Fruit fly (Drosophila melanogaster): ENCODE results near the gene Lar.

Gene Lar

dm6 chr2L:19537779-19538456, 48.5 kb upstream of the Lar start, which contains the start of gene CG13082 (continued):
- TF ChIP-seq Hand (GFP tag; optimal IDR thresholded peaks at IDR 0.05) (no peak), wdn (GFP tag; IDR thresholded peaks at IDR 0.05) (no peak), CG12769 (tag; optimal IDR thresholded peaks at IDR 0.05) (no peak), CG17385 (GFP tag; optimal IDR thresholded peaks at IDR 0.05) (peak; percentile 45), Hmr (GFP tag; optimal IDR thresholded peaks at IDR 0.05) (no peak), Myb (GFP tag; optimal IDR thresholded peaks at IDR 0.05) (no peak), da (GFP tag; optimal IDR thresholded peaks at IDR 0.05) (no peak), gro (GFP tag; optimal IDR thresholded peaks at IDR 0.05) (no peak), Med (GFP tag) (peak; percentile 50), CG15011 (GFP tag; optimal IDR thresholded peaks at IDR 0.05) (no peak), CG4404 (GFP tag; IDR thresholded peaks at IDR 0.05) (no peak), CG30431 (GFP tag; optimal IDR thresholded peaks at IDR 0.05) (peak; percentile 27), CG11085 (GFP tag; IDR thresholded peaks at IDR 0.05) (no peak), crol (GFP tag; IDR thresholded peaks at IDR 0.05) (peak; percentile 65), CG16863 (GFP tag; optimal IDR thresholded peaks at IDR 0.05) (peak; percentile 54), CoRest (tag; optimal IDR thresholded peaks at IDR 0.05) (peak; percentile 61), CG6813 (GFP tag; optimal IDR thresholded peaks at IDR 0.05) (peak; percentile 3), trh (GFP tag; optimal IDR thresholded peaks at IDR 0.05) (no peak), CG8388 (GFP tag; optimal IDR thresholded peaks at IDR 0.05) (peak; percentile 69), slbo (GFP tag; IDR thresholded peaks at IDR 0.05) (no peak), zen (tag; optimal IDR thresholded peaks at IDR 0.05) (peak; percentile 33), CG18476 (GFP tag; optimal IDR thresholded peaks at IDR 0.05) (no peak), C15 (GFP tag; IDR thresholded peaks at IDR 0.05) (no peak), Lhr (GFP tag; optimal IDR thresholded peaks at IDR 0.05) (peak; percentile 44), CG17361 (GFP tag; IDR thresholded peaks at IDR 0.05) (peak; percentile 77), nom (GFP tag; optimal IDR thresholded peaks at IDR 0.05) (peak; percentile 53), Meics (GFP tag; optimal IDR thresholded peaks at IDR 0.05) (no peak), CG34224 (GFP tag; IDR thresholded peaks at IDR 0.05; ENCODE audit: partially characterized antibody) (no peak), CG43689 (GFP tag; IDR thresholded peaks at IDR 0.05) (no peak), CG10654 (GFP tag; optimal IDR thresholded peaks at IDR 0.05) (no peak), CG7963 (GFP tag; IDR thresholded peaks at IDR 0.05; ENCODE audit: partially characterized antibody) (no peak), sqz (GFP tag; optimal IDR thresholded peaks at IDR 0.05) (peak; percentile 18), Poxn (GFP tag; IDR thresholded peaks at IDR 0.05) (no peak), esg (GFP tag; conservative IDR thresholded peaks at IDR 0.05) (no peak), Bdp1 (GFP tag; optimal IDR thresholded peaks at IDR 0.05) (no peak), prd (optimal IDR thresholded peaks at IDR 0.05) (no peak), prd (GFP tag; IDR thresholded peaks at IDR 0.05) (peak; percentile 64; the same call in 2 of the 3 replicates), bigmax (GFP tag; optimal IDR thresholded peaks at IDR 0.05) (no peak), pum (GFP tag; optimal IDR thresholded peaks at IDR 0.05) (peak; percentile 37), dati (GFP tag; IDR thresholded peaks at IDR 0.05) (no peak), Mad (GFP tag; optimal IDR thresholded peaks at IDR 0.05) (peak; percentile 6), bbx (GFP tag; IDR thresholded peaks at IDR 0.05; ENCODE audit: partially characterized antibody) (no peak), chm (GFP tag; IDR thresholded peaks at IDR 0.05) (no peak), Kr (GFP tag; optimal IDR thresholded peaks at IDR 0.05) (no peak), sr (GFP tag; IDR thresholded peaks at IDR 0.05) (no peak), ro (GFP tag; IDR thresholded peaks at IDR 0.05) (no peak), dpn (GFP tag; optimal IDR thresholded peaks at IDR 0.05) (peak in 1 of 2 experiments; percentile 9), CG11247 (GFP tag; IDR thresholded peaks at IDR 0.05) (no peak), H2.0 (GFP tag; IDR thresholded peaks at IDR 0.05) (no peak), lbe (GFP tag; optimal IDR thresholded peaks at IDR 0.05) (peak; percentile 62), amos (GFP tag; IDR thresholded peaks at IDR 0.05; ENCODE audit: partially characterized antibody) (no peak)

Data from whole organism, embryonic.